Fruit fly (Drosophila melanogaster) whole organism, wandering third instar larva: ENCODE data around the gene Cpr11B.

ENCODE experiments used
- Abd-B ChIP-seq: fragments of >200 bp; optimal IDR thresholded peaks from 2 replicates; lab custom pipeline; 2017; ENCODE audit warnings: missing biosample characterization, missing genetic modification characterization
- CG9705 ChIP-seq: fragments of 200-800 bp; sonication (Bioruptor generic); optimal IDR thresholded peaks from 2 replicates; lab custom pipeline; 2018; ENCODE audit warnings: missing biosample characterization, mild to moderate bottlenecking, missing genetic modification characterization
- CrebA ChIP-seq: fragments of 200-800 bp; sonication (Bioruptor generic); optimal IDR thresholded peaks from 2 replicates; lab custom pipeline; 2016; ENCODE audit warnings: missing biosample characterization, mild to moderate bottlenecking, missing genetic modification characterization, borderline replicate concordance
- Dfd ChIP-seq: fragments of >200 bp; optimal IDR thresholded peaks from 2 replicates; lab custom pipeline; 2017; ENCODE audit warnings: missing biosample characterization, missing genetic modification characterization
- Dif ChIP-seq: fragments of 200-275, 200-300 bp; sonication (Bioruptor generic); optimal IDR thresholded peaks from 2 replicates; lab custom pipeline; 2018; ENCODE audit warnings: missing biosample characterization, missing genetic modification characterization; ENCODE audit not compliant: partially characterized antibody
- GATAd ChIP-seq: sonication (Bioruptor generic); optimal IDR thresholded peaks from 2 replicates; lab custom pipeline; 2016; ENCODE audit warnings: missing biosample characterization, missing genetic modification characterization
- HLH106 ChIP-seq: fragments of 200-800 bp; optimal IDR thresholded peaks from 3 replicates; lab custom pipeline; 2019; ENCODE audit warnings: missing biosample characterization, mild to moderate bottlenecking, missing genetic modification characterization, moderate library complexity
- Hnf4 ChIP-seq: fragments of 200-800 bp; sonication (Bioruptor generic); optimal IDR thresholded peaks from 2 replicates; lab custom pipeline; 2016; ENCODE audit warnings: missing biosample characterization, mild to moderate bottlenecking, missing genetic modification characterization
- Hr78 ChIP-seq: fragments of >200 bp; optimal IDR thresholded peaks from 2 replicates; lab custom pipeline; 2017; ENCODE audit warnings: missing biosample characterization, missing genetic modification characterization
- Hr83 ChIP-seq: fragments of 200-300 bp; sonication (Bioruptor generic); optimal IDR thresholded peaks from 2 replicates; lab custom pipeline; 2016; ENCODE audit warnings: missing biosample characterization, mild to moderate bottlenecking, missing genetic modification characterization, moderate library complexity; ENCODE audit not compliant: poor library complexity, severe bottlenecking
- Jra ChIP-seq: sonication (Bioruptor generic); optimal IDR thresholded peaks from 2 replicates; lab custom pipeline; 2016; ENCODE audit warnings: missing biosample characterization, missing genetic modification characterization
- Mio ChIP-seq: sonication (Bioruptor generic); optimal IDR thresholded peaks from 2 replicates; lab custom pipeline; 2016; ENCODE audit warnings: missing biosample characterization, missing genetic modification characterization
- Myc ChIP-seq: fragments of >200 bp; optimal IDR thresholded peaks from 2 replicates; lab custom pipeline; 2017
- N ChIP-seq: fragments of >200 bp; optimal IDR thresholded peaks from 2 replicates; lab custom pipeline; 2018; ENCODE audit warnings: missing biosample characterization, missing external identifiers, missing genetic modification characterization
- Rel ChIP-seq, 2 experiments: fragments of 200-800 bp; sonication (Bioruptor generic) in 1 of 2; optimal IDR thresholded peaks; 2 replicates in 1 of 2; 3 replicates in 1 of 2; lab custom pipeline; 2016 to 2019; ENCODE audit warnings: mild to moderate bottlenecking in 2 of 2, missing biosample characterization in 2 of 2, missing genetic modification characterization in 2 of 2, moderate library complexity in 1 of 2
- Sp1 ChIP-seq: fragments of 200-800 bp; sonication (Bioruptor generic); optimal IDR thresholded peaks from 3 replicates; lab custom pipeline; 2019; ENCODE audit warnings: missing biosample characterization, mild to moderate bottlenecking, missing genetic modification characterization, moderate library complexity
- Vsx2 ChIP-seq: fragments of 200-300, 225-300 bp; sonication (Bioruptor generic); optimal IDR thresholded peaks from 2 replicates; lab custom pipeline; 2018; ENCODE audit warnings: missing biosample characterization, missing genetic modification characterization; ENCODE audit not compliant: partially characterized antibody
- br ChIP-seq: fragments of 200-800 bp; sonication (Bioruptor generic); optimal IDR thresholded peaks from 2 replicates; lab custom pipeline; 2016; ENCODE audit warnings: missing biosample characterization, missing genetic modification characterization
- brk ChIP-seq: fragments of 200-800 bp; sonication (Bioruptor generic); optimal IDR thresholded peaks from 2 replicates; lab custom pipeline; 2016; ENCODE audit warnings: missing biosample characterization, mild to moderate bottlenecking, missing genetic modification characterization
- dl ChIP-seq, 2 experiments: fragments of 175-275, 200-275 bp in 1 of 2; fragments of 200-275 bp in 1 of 2; sonication (Bioruptor generic); optimal IDR thresholded peaks; lab custom pipeline; 2018; ENCODE audit warnings: mild to moderate bottlenecking in 2 of 2, missing biosample characterization in 2 of 2, missing genetic modification characterization in 2 of 2, moderate library complexity in 2 of 2; ENCODE audit not compliant: partially characterized antibody in 2 of 2, insufficient read depth in 1 of 2
- dmrt93B ChIP-seq: fragments of 200-800 bp; sonication (Bioruptor generic); optimal IDR thresholded peaks from 2 replicates; lab custom pipeline; 2018; ENCODE audit warnings: missing biosample characterization, mild to moderate bottlenecking, missing genetic modification characterization
- dsf ChIP-seq: sonication (Bioruptor generic); optimal IDR thresholded peaks from 2 replicates; lab custom pipeline; 2016; ENCODE audit warnings: missing biosample characterization, missing genetic modification characterization, borderline replicate concordance
- ey ChIP-seq: fragments of 200-800 bp; sonication (Bioruptor generic); optimal IDR thresholded peaks from 2 replicates; lab custom pipeline; 2016; ENCODE audit warnings: missing biosample characterization, missing genetic modification characterization
- foxo ChIP-seq, 2 experiments: fragments of 200-800 bp; sonication (Bioruptor generic); optimal IDR thresholded peaks; 2 replicates in 1 of 2; 3 replicates in 1 of 2; lab custom pipeline; 2016 to 2017; ENCODE audit warnings: missing biosample characterization in 2 of 2, missing genetic modification characterization in 2 of 2
- fru ChIP-seq: fragments of 200-800 bp; sonication (Bioruptor generic); optimal IDR thresholded peaks from 3 replicates; lab custom pipeline; 2016; ENCODE audit warnings: missing biosample characterization, mild to moderate bottlenecking, missing genetic modification characterization
- h ChIP-seq: fragments of 200-800 bp; sonication (Bioruptor generic); optimal IDR thresholded peaks from 3 replicates; lab custom pipeline; 2016; ENCODE audit warnings: missing biosample characterization, mild to moderate bottlenecking, missing genetic modification characterization
- pan ChIP-seq: fragments of >200 bp; optimal IDR thresholded peaks from 2 replicates; lab custom pipeline; 2017
- psq ChIP-seq: fragments of 200-800 bp; sonication (Bioruptor generic); optimal IDR thresholded peaks from 3 replicates; lab custom pipeline; 2017; ENCODE audit warnings: missing biosample characterization, mild to moderate bottlenecking, missing genetic modification characterization, moderate library complexity
- sage ChIP-seq: fragments of 200-800 bp; sonication (Bioruptor generic); optimal IDR thresholded peaks from 2 replicates; lab custom pipeline; 2016; ENCODE audit warnings: missing biosample characterization, mild to moderate bottlenecking, missing genetic modification characterization
- sv ChIP-seq: fragments of 200-800 bp; sonication (Bioruptor generic); optimal IDR thresholded peaks from 3 replicates; lab custom pipeline; 2016; ENCODE audit warnings: missing biosample characterization, missing genetic modification characterization
- tai ChIP-seq: sonication (Bioruptor generic); optimal IDR thresholded peaks from 2 replicates; lab custom pipeline; 2016; ENCODE audit warnings: missing biosample characterization, missing genetic modification characterization
- usp ChIP-seq: fragments of >200 bp; optimal IDR thresholded peaks from 2 replicates; lab custom pipeline; 2017; ENCODE audit warnings: missing biosample characterization, missing genetic modification characterization
- woc ChIP-seq: sonication (Bioruptor generic); optimal IDR thresholded peaks from 2 replicates; lab custom pipeline; 2016; ENCODE audit warnings: missing biosample characterization, mild to moderate bottlenecking, missing genetic modification characterization

The Cpr11B gene

DNA sequence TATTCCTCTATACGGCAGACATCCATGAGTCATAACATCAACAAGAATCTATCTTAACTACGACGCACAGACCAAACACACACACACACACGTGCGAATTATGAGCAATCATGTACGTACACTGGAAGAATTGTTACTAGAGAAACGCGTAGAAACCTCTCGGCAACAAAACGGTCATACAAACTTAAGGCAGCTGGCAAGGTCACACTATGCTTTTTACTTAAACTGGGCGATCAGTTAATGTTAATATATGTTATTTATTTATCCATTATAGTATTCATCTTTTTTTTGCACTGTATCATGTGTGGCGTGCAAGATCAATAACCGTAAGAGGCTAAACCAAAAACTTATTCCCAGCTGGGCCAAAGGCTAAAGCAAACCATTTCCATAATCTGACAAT, 13.7 kb upstream of the Cpr11B start:
- no peak for TF ChIP-seq woc (GFP tag; lab: Kevin White, UChicago)

DNA sequence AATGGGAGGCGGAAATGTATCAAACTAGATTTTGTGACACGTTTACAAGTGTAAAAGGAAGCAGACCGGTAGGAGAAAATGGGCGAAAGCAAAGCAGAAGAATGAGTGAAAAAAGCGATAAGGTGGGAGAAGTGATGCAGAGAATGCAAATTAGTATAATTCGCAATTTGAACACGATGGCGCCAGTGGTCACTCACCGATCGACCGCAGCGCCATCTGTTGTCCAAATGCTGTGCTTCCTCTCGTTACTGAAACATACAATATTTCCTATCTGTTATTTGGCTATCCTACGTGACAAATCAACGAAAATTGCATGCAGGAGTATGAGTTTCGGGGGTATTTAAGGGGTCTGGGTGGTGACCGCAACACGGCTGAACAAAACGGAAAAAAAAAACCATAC, 12.2 kb upstream of the Cpr11B start:
- TF ChIP-seq Vsx2, result no peak
- no peak for TF ChIP-seq Rel (GFP tag; optimal IDR thresholded peaks at IDR 0.05; lab: Kevin White, UChicago)
- no peak for TF ChIP-seq Rel (tag; optimal IDR thresholded peaks at IDR 0.05; lab: Kevin White, UChicago)
- no peak for TF ChIP-seq Sp1
- TF ChIP-seq Hr83 (GFP tag; lab: Kevin White, UChicago), result no peak
- TF ChIP-seq h, result no peak
- TF ChIP-seq GATAd (GFP tag; lab: Kevin White, UChicago), result no peak
- no peak for TF ChIP-seq Hnf4 (GFP tag; lab: Kevin White, UChicago)
- TF ChIP-seq Mio (GFP tag; lab: Kevin White, UChicago), result no peak
- TF ChIP-seq psq (GFP tag; lab: Kevin White, UChicago), result no peak

DNA sequence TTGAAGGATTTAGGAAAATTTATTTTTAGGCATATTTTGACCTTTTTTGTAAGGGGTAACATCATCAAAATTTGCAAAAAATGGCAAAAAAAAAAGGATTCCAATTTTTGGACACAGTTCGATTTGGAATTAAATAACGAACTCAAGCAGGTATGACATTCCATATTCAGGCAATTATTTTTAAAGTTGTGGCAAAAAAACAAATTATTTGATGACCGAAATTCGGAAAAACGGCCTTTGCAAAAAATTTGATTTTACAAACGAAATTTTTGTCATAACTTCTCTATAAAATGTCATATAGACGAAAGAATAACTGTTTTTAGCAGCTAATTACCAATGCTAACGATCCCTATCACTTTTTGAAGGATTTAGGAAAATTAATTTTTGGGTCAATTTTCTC, 7.7 kb upstream of the Cpr11B start:
- peak; percentile 93 for TF ChIP-seq Dfd (GFP tag; lab: Kevin White, UChicago)
- TF ChIP-seq, all 38 proteins: peak for 1; not testable (repeated sequence) for 37

DNA sequence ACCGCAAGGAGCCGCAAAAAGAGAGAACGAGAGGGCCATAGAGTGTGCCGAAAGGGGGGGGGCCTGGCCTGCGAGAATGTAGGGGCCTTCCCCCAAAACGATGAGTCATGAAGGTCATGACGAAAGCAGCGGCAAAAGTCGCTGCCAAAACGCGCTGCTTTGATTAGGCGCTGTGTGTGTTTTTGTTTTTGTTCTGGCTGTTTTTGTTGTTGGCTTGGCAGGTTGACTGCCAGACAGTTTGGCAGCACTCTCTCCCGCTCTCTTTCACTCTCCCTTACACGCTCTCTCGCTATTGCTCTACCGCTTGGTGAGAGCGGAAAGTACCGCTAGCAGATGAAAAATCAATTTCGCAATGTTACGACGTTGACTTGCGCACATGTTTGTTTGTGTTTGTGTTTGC, 6.8 kb upstream of the Cpr11B start:
- peak in 1 of 2 experiments; percentile 5 for TF ChIP-seq dl (GFP tag; optimal IDR thresholded peaks at IDR 0.05; lab: Kevin White, UChicago; ENCODE audit: insufficient read depth in 1 of 2, partially characterized antibody in 2 of 2)
- no peak for TF ChIP-seq N (GFP tag; lab: Kevin White, UChicago)
- no peak for TF ChIP-seq Rel (GFP tag; optimal IDR thresholded peaks at IDR 0.05; lab: Kevin White, UChicago)
- peak; percentile 72 for TF ChIP-seq Rel (tag; optimal IDR thresholded peaks at IDR 0.05; lab: Kevin White, UChicago)
- TF ChIP-seq dsf, result no peak

DNA sequence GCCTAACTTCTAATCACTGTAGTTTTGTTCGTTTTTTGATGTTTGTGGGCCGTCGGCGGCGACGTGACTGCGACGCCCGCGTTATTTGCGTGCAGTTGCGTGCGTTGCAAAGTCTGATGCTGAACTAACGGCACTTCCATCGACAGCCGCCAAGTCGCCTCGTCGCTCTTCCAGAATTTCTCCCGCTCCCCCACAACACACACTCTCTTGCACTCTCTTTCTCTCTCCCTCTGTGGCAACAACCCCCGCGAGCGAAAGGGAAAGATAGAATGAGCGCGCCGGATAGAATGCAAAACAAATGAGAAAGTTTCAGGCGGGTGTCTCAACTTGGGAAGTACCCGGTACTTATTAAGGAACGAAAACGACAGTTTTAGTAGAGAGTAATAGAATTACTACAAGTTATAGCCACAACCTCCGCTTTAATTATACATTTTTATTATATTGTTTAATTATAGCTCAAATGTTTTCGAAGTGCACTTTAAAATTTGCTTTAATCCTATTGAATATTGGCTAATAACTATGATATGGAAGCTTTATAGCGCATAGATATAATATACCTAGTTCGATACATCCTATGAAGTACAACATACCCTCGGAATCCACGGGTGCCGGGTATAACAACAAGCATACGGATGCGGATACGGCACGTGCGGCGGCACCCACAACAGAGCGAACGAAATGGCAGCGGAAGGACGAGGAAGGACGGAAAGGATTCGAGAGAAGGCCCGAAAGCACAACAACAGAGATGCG, 5.9 kb upstream of the Cpr11B start:
- peak in 1 of 2 experiments; percentile 30 for TF ChIP-seq dl (GFP tag; optimal IDR thresholded peaks at IDR 0.05; lab: Kevin White, UChicago; ENCODE audit: insufficient read depth in 1 of 2, partially characterized antibody in 2 of 2)
- peak; percentile 22 for TF ChIP-seq pan (lab: Kevin White, UChicago)
- no peak for TF ChIP-seq foxo (GFP tag; optimal IDR thresholded peaks at IDR 0.05; lab: Kevin White, UChicago)

DNA sequence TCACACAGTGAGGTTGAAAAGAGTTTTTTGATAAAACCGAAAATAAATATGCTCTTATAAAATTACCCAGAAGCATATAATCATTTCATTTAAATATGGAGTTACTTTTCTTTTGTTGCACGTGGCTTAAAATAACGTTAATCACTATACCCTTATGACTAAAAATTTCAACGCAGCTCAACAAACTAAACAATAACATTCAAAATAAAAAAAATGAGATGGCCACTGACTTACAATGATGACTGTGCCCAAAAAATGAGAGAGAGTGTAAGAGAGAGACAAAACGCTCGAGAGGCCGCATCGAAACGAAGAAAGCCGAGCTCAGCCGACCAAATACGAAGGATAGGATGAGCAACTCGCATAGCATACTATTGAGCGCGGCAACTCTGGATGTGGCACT, 5.3 kb upstream of the Cpr11B start:
- TF ChIP-seq Rel (GFP tag; optimal IDR thresholded peaks at IDR 0.05; lab: Kevin White, UChicago) (no peak), Rel (tag; optimal IDR thresholded peaks at IDR 0.05; lab: Kevin White, UChicago) (no peak), dl (GFP tag; optimal IDR thresholded peaks at IDR 0.05; lab: Kevin White, UChicago; ENCODE audit: insufficient read depth in 1 of 2, partially characterized antibody in 2 of 2) (no peak), woc (GFP tag; lab: Kevin White, UChicago) (peak; percentile 8), Jra (GFP tag; lab: Kevin White, UChicago) (no peak), Hnf4 (GFP tag; lab: Kevin White, UChicago) (no peak), HLH106 (tag; lab: Kevin White, UChicago) (peak; percentile 26), Hr78 (GFP tag; lab: Kevin White, UChicago) (no peak)
- TF ChIP-seq, all 38 proteins: peak for 2

DNA sequence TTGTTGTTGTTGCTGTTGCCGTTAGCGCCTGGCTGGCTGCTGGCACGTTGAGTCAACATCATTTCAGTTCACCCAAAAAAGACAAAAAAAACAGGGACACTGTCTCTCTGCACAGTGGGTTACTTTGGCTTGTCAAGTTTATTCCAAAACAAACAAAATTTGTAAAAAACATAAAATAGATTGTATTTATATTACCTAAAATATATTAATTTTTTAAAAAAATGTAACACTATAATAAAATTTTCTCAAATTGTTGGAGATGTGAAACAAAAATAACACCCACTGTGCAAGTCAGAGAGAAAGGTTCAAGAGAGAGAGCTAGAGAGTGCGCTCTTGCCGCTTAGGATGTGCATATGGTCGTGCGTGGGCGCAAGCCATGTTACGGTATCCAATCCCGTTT, 14.7 kb downstream of the Cpr11B start:
- peak; percentile 63 for TF ChIP-seq fru (GFP tag; lab: Kevin White, UChicago)
- no peak for TF ChIP-seq tai (GFP tag; lab: Kevin White, UChicago)
- peak in 1 of 2 experiments; percentile 71 for TF ChIP-seq foxo (GFP tag; optimal IDR thresholded peaks at IDR 0.05; lab: Kevin White, UChicago)
- TF ChIP-seq Hr83 (GFP tag; lab: Kevin White, UChicago), result no peak
- TF ChIP-seq Mio (GFP tag; lab: Kevin White, UChicago), result no peak
- peak; percentile 10 for TF ChIP-seq Rel (GFP tag; optimal IDR thresholded peaks at IDR 0.05; lab: Kevin White, UChicago)
- TF ChIP-seq Rel (tag; optimal IDR thresholded peaks at IDR 0.05; lab: Kevin White, UChicago), result no peak
- no peak for TF ChIP-seq GATAd (GFP tag; lab: Kevin White, UChicago)
- no peak for TF ChIP-seq sv (GFP tag; lab: Kevin White, UChicago)
- TF ChIP-seq br (GFP tag; lab: Kevin White, UChicago), result peak; percentile 7
- TF ChIP-seq Dif (GFP tag; lab: Kevin White, UChicago), result no peak
- TF ChIP-seq usp (GFP tag; lab: Kevin White, UChicago), result no peak
- no peak for TF ChIP-seq Hr78 (GFP tag; lab: Kevin White, UChicago)
- no peak for TF ChIP-seq Dfd (GFP tag; lab: Kevin White, UChicago)
- peak; percentile 79 for TF ChIP-seq Sp1
- TF ChIP-seq CG9705, result no peak
- TF ChIP-seq h, result peak; percentile 60
- no peak for TF ChIP-seq Jra (GFP tag; lab: Kevin White, UChicago)
- TF ChIP-seq Abd-B, result no peak
- no peak for TF ChIP-seq pan (lab: Kevin White, UChicago)
- no peak for TF ChIP-seq dsf
- no peak for TF ChIP-seq Myc (lab: Kevin White, UChicago)
- peak; percentile 21 for TF ChIP-seq brk (GFP tag; lab: Kevin White, UChicago)
- peak; percentile 31 for TF ChIP-seq dmrt93B
- no peak for TF ChIP-seq N (GFP tag; lab: Kevin White, UChicago)
- no peak for TF ChIP-seq CrebA
- peak; percentile 18 for TF ChIP-seq ey (GFP tag; lab: Kevin White, UChicago)
- TF ChIP-seq sage (GFP tag; lab: Kevin White, UChicago), result no peak
- TF ChIP-seq HLH106 (tag; lab: Kevin White, UChicago), result peak; percentile 74
